Fruit fly (Drosophila melanogaster) Kc167 (cell line): Measurements from ENCODE around the gene Arl1.

ENCODE experiments used
- Myc ChIP-seq: fragments of >200 bp; optimal IDR thresholded peaks from 2 replicates; lab custom pipeline; 2017; ENCODE audit warnings: missing external identifiers
- h ChIP-seq: fragments of >200 bp; optimal IDR thresholded peaks from 3 replicates; lab custom pipeline; 2018; ENCODE audit warnings: missing external identifiers

- TF ChIP-seq h (lab: Kevin White, UChicago) (no peak), Myc (lab: Kevin White, UChicago) (no peak)
Observed at dm6 chr3L:15998217-15998616, 15.3 kb downstream of the Arl1 start.
